Worm (Caenorhabditis elegans): Measurements from ENCODE around the gene fbxa-142.

DNA sequence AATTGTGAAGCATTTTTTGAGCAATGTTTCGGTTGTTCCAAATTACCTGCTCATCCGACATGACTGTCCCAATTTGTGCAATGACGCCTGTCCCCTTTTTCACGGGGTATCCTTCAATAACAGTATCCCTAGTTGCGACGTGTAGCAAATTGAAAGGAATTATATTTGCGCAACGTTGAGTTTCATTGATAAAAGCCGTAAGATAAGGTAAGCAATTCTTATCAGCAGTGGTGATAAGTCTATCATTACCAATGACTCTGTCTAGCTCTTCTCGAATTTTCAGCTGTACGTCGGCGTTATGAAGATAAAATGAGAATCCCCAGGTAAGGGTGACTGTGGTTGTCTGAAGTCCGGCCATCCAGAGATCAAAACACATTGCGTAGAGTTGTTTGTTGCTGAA, 43.0 kb upstream of the fbxa-142 start:
- no peak for TF ChIP-seq zag-1 (tag; optimal IDR thresholded peaks at IDR 0.05)
- no peak for TF ChIP-seq tra-1 (GFP tag; IDR thresholded peaks at IDR 0.05)
- TF ChIP-seq ZK546.5 (tag; optimal IDR thresholded peaks at IDR 0.05) = no peak
- TF ChIP-seq pha-4 (GFP tag; IDR thresholded peaks at IDR 0.05) = no peak
- TF ChIP-seq pha-4 (tag; optimal IDR thresholded peaks at IDR 0.05) = no peak
- no peak for TF ChIP-seq nhr-237 (tag; optimal IDR thresholded peaks at IDR 0.05)
- no peak for TF ChIP-seq daf-19 (GFP tag; conservative IDR thresholded peaks at IDR 0.05)
